Worm (Caenorhabditis elegans) whole organism, L1 larva: Measurements from ENCODE around the gene F46H5.2.

ENCODE experiments used
- C04F5.9 ChIP-seq: sonication (generic microtip); optimal IDR thresholded peaks from 2 replicates; lab custom pipeline; 2016; ENCODE audit warnings: missing genetic modification characterization, missing compliant biosample characterization
- C16A3.4 ChIP-seq: fragments of 150-350 bp; optimal IDR thresholded peaks from 2 replicates; lab custom pipeline; 2014; ENCODE audit warnings: missing biosample characterization, missing genetic modification characterization
- aly-2 ChIP-seq: fragments of 150-350 bp; optimal IDR thresholded peaks from 2 replicates; lab custom pipeline; 2014; ENCODE audit warnings: missing biosample characterization, missing genetic modification characterization
- ceh-8 ChIP-seq: fragments of 200-800 bp; sonication (Bioruptor generic); optimal IDR thresholded peaks from 2 replicates; lab custom pipeline; 2018; ENCODE audit warnings: mild to moderate bottlenecking, missing genetic modification characterization, moderate library complexity, missing compliant biosample characterization
- ceh-82 ChIP-seq, 3 experiments: fragments of 150-350 bp in 1 of 3; sonication (generic microtip) in 2 of 3; optimal IDR thresholded peaks; 2 replicates each; lab custom pipeline; 2014 to 2017; ENCODE audit warnings: missing biosample characterization in 3 of 3, missing genetic modification characterization in 3 of 3
- ceh-88 ChIP-seq: fragments of 200-800 bp; sonication (Bioruptor generic); IDR thresholded peaks from 2 replicates; pipeline ENCODE4 v1.3.6; 2022; ENCODE audit warnings: missing genetic modification characterization, missing compliant biosample characterization
- ces-1 ChIP-seq: fragments of 150-350 bp; optimal IDR thresholded peaks from 2 replicates; lab custom pipeline; 2014; ENCODE audit warnings: missing biosample characterization, missing genetic modification reagents, missing genetic modification characterization
- dsc-1 ChIP-seq: sonication (generic microtip); optimal IDR thresholded peaks from 2 replicates; lab custom pipeline; 2016; ENCODE audit warnings: mild to moderate bottlenecking, missing genetic modification characterization, missing compliant biosample characterization
- efl-1 ChIP-seq, 4 experiments: fragments of 150-350 bp; optimal IDR thresholded peaks in 3 of 4; peaks in 1 of 4; 1 replicate in 1 of 4; 2 replicates in 3 of 4; lab custom pipeline; 2014; ENCODE audit warnings: missing biosample characterization in 2 of 4, missing genetic modification characterization in 2 of 4, missing genetic modification reagents in 2 of 4
- efl-3 ChIP-seq: fragments of 200-800 bp; sonication (Bioruptor generic); optimal IDR thresholded peaks from 2 replicates; lab custom pipeline; 2018; ENCODE audit warnings: mild to moderate bottlenecking, missing genetic modification characterization, missing compliant biosample characterization
- egl-13 ChIP-seq: sonication (generic microtip); optimal IDR thresholded peaks from 2 replicates; lab custom pipeline; 2016; ENCODE audit warnings: missing genotype, missing genetic modification reagents, missing genetic modification characterization, missing compliant biosample characterization
- egl-27 ChIP-seq, 2 experiments: fragments of 150-350 bp in 1 of 2; sonication (generic microtip); optimal IDR thresholded peaks; 3 replicates each; lab custom pipeline; 2017 to 2018; ENCODE audit warnings: missing biosample characterization in 2 of 2, missing genetic modification characterization in 2 of 2, missing genetic modification reagents in 2 of 2
- fkh-10 ChIP-seq: sonication (generic microtip); optimal IDR thresholded peaks from 2 replicates; lab custom pipeline; 2017; ENCODE audit warnings: missing biosample characterization, missing genetic modification reagents, missing genetic modification characterization
- fkh-8 ChIP-seq: sonication (generic microtip); optimal IDR thresholded peaks from 2 replicates; lab custom pipeline; 2016; ENCODE audit warnings: mild to moderate bottlenecking, missing genetic modification characterization, missing compliant biosample characterization
- fos-1 ChIP-seq: fragments of 150-350 bp; optimal IDR thresholded peaks from 2 replicates; lab custom pipeline; 2014; ENCODE audit warnings: missing biosample characterization, missing genetic modification characterization
- hpl-2 ChIP-seq: fragments of 150-350 bp; optimal IDR thresholded peaks from 2 replicates; lab custom pipeline; 2014; ENCODE audit warnings: missing biosample characterization, missing genetic modification reagents, missing genetic modification characterization
- isw-1 ChIP-seq: fragments of 200-800 bp; sonication (Bioruptor generic); IDR thresholded peaks from 2 replicates; pipeline ENCODE4 v1.3.6; 2022; ENCODE audit warnings: missing genetic modification characterization, missing compliant biosample characterization
- lin-14 ChIP-seq: fragments of 200-800 bp; sonication (Bioruptor generic); optimal IDR thresholded peaks from 2 replicates; lab custom pipeline; 2018; ENCODE audit warnings: mild to moderate bottlenecking, missing genetic modification characterization, moderate library complexity, missing compliant biosample characterization
- lin-35 ChIP-seq, 2 experiments: fragments of 150-350 bp; optimal IDR thresholded peaks; 2 replicates each; lab custom pipeline; 2014; ENCODE audit warnings: missing biosample characterization in 2 of 2, missing genetic modification characterization in 2 of 2, missing genetic modification reagents in 2 of 2
- lin-39 ChIP-seq: fragments of 150-350 bp; optimal IDR thresholded peaks from 2 replicates; lab custom pipeline; 2014; ENCODE audit warnings: missing biosample characterization, missing genetic modification reagents, missing genetic modification characterization
- lir-3 ChIP-seq: sonication (generic microtip); optimal IDR thresholded peaks from 2 replicates; lab custom pipeline; 2016; ENCODE audit warnings: mild to moderate bottlenecking, missing genetic modification characterization, moderate library complexity, missing compliant biosample characterization; ENCODE audit not compliant: poor library complexity
- lsy-2 ChIP-seq, 2 experiments: fragments of 150-350 bp; optimal IDR thresholded peaks; 2 replicates each; lab custom pipeline; 2014; ENCODE audit warnings: missing biosample characterization in 2 of 2, missing genetic modification characterization in 2 of 2
- mdl-1 ChIP-seq, 2 experiments: fragments of 150-350 bp; optimal IDR thresholded peaks; 2 replicates each; lab custom pipeline; 2014 to 2017; ENCODE audit warnings: missing biosample characterization in 2 of 2, missing genetic modification characterization in 2 of 2, inconsistent platforms in 1 of 2
- mep-1 ChIP-seq: fragments of 150-350 bp; optimal IDR thresholded peaks from 2 replicates; lab custom pipeline; 2014; ENCODE audit warnings: missing biosample characterization, missing genetic modification characterization
- nhr-11 ChIP-seq: fragments of 150-350 bp; optimal IDR thresholded peaks from 2 replicates; lab custom pipeline; 2014; ENCODE audit warnings: missing biosample characterization, missing genetic modification characterization
- nhr-20 ChIP-seq: sonication (generic microtip); optimal IDR thresholded peaks from 2 replicates; lab custom pipeline; 2016; ENCODE audit warnings: mild to moderate bottlenecking, missing genetic modification characterization, missing compliant biosample characterization
- nhr-47 ChIP-seq: sonication (generic microtip); optimal IDR thresholded peaks from 2 replicates; lab custom pipeline; 2016; ENCODE audit warnings: mild to moderate bottlenecking, missing genetic modification characterization, moderate library complexity, missing compliant biosample characterization
- nhr-71 ChIP-seq: sonication (generic microtip); optimal IDR thresholded peaks from 2 replicates; lab custom pipeline; 2016; ENCODE audit warnings: mild to moderate bottlenecking, missing genetic modification characterization, moderate library complexity, missing compliant biosample characterization
- nhr-77 ChIP-seq: fragments of 150-350 bp; optimal IDR thresholded peaks from 2 replicates; lab custom pipeline; 2014; ENCODE audit warnings: missing biosample characterization, missing genetic modification characterization
- nhr-84 ChIP-seq: sonication (generic microtip); optimal IDR thresholded peaks from 2 replicates; lab custom pipeline; 2017; ENCODE audit warnings: missing biosample characterization, missing genetic modification characterization
- rnt-1 ChIP-seq: sonication (generic microtip); optimal IDR thresholded peaks from 2 replicates; lab custom pipeline; 2016; ENCODE audit warnings: mild to moderate bottlenecking, missing genetic modification characterization, moderate library complexity, missing compliant biosample characterization
- snpc-4 ChIP-seq: fragments of 150-350 bp; optimal IDR thresholded peaks from 2 replicates; lab custom pipeline; 2014; ENCODE audit warnings: missing biosample characterization, missing genetic modification characterization
- snu-23 ChIP-seq: sonication (generic microtip); optimal IDR thresholded peaks from 2 replicates; lab custom pipeline; 2016; ENCODE audit warnings: missing genetic modification characterization, missing compliant biosample characterization
- sox-4 ChIP-seq: sonication (generic microtip); optimal IDR thresholded peaks from 2 replicates; lab custom pipeline; 2016; ENCODE audit warnings: missing genetic modification characterization, missing compliant biosample characterization
- sup-37 ChIP-seq: fragments of 200-800 bp; sonication (Bioruptor generic); optimal IDR thresholded peaks from 2 replicates; lab custom pipeline; 2018; ENCODE audit warnings: mild to moderate bottlenecking, missing genetic modification characterization, missing compliant biosample characterization
- swsn-7 ChIP-seq: sonication (generic microtip); optimal IDR thresholded peaks from 2 replicates; lab custom pipeline; 2016; ENCODE audit warnings: missing genetic modification characterization, missing compliant biosample characterization
- tbx-2 ChIP-seq: sonication (generic microtip); optimal IDR thresholded peaks from 2 replicates; lab custom pipeline; 2016; ENCODE audit warnings: missing genetic modification characterization, missing compliant biosample characterization
- tlp-1 ChIP-seq: fragments of 150-350 bp; optimal IDR thresholded peaks from 2 replicates; lab custom pipeline; 2014; ENCODE audit warnings: missing biosample characterization, missing genetic modification characterization
- unc-86 ChIP-seq: sonication (generic microtip); optimal IDR thresholded peaks from 2 replicates; lab custom pipeline; 2016; ENCODE audit warnings: missing genetic modification characterization, missing compliant biosample characterization
- unc-98 ChIP-seq: fragments of 200-800 bp; sonication (Bioruptor generic); IDR thresholded peaks from 2 replicates; pipeline ENCODE4 v1.3.6; 2022; ENCODE audit warnings: missing genetic modification characterization, missing compliant biosample characterization
- xbp-1 ChIP-seq: sonication (generic microtip); optimal IDR thresholded peaks from 2 replicates; lab custom pipeline; 2016; ENCODE audit warnings: missing genetic modification characterization, missing compliant biosample characterization
- zag-1 ChIP-seq: fragments of 150-350 bp; optimal IDR thresholded peaks from 2 replicates; lab custom pipeline; 2014; ENCODE audit warnings: missing biosample characterization, missing genetic modification characterization
- zip-4 ChIP-seq: fragments of 200-800 bp; sonication (Bioruptor generic); optimal IDR thresholded peaks from 2 replicates; lab custom pipeline; 2018; ENCODE audit warnings: mild to moderate bottlenecking, missing genetic modification characterization, moderate library complexity, missing compliant biosample characterization

The F46H5.2 gene

DNA sequence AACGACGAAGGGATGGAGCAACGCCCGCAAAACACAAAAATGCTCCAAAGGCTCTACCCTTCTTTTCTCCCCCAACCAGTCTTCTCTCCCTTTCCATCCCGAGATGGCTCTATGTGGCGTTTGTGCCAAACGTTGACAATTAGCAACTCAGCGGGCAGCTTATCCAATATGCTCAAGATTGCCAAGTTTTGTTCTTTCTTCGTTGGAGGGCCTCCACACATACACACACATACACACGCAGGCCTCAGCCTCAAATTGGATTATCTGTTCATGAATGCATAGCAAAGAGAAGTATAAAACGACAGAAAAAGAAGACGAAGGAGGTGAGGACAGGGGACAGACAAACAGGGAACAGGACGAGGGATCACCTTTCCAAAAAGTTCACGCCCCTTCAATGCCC lies 15.9 kb downstream of the F46H5.2 start:
- TF ChIP-seq egl-13, result no peak
- TF ChIP-seq sox-4 (tag; lab: Kevin White, UChicago), result no peak
- TF ChIP-seq ceh-82 (tag; optimal IDR thresholded peaks at IDR 0.05; lab: Kevin White, UChicago), result peak in 1 of 3 experiments; percentile 12
- no peak for TF ChIP-seq dsc-1 (tag; lab: Kevin White, UChicago)
- peak; percentile 27 for TF ChIP-seq ceh-8 (GFP tag; lab: Kevin White, UChicago)
- no peak for TF ChIP-seq egl-27 (tag; optimal IDR thresholded peaks at IDR 0.05; lab: Kevin White, UChicago)
- TF ChIP-seq lin-14, result peak; percentile 74
- no peak for TF ChIP-seq nhr-71
- TF ChIP-seq nhr-11 (tag; lab: Kevin White, UChicago), result no peak
- TF ChIP-seq lin-35 (GFP tag; optimal IDR thresholded peaks at IDR 0.05; lab: Kevin White, UChicago), result no peak
- no peak for TF ChIP-seq efl-1 (optimal IDR thresholded peaks at IDR 0.05; lab: Kevin White, UChicago)
- TF ChIP-seq efl-1 (GFP tag; optimal IDR thresholded peaks at IDR 0.05 in 1 of 2; lab: Kevin White, UChicago), result no peak

DNA sequence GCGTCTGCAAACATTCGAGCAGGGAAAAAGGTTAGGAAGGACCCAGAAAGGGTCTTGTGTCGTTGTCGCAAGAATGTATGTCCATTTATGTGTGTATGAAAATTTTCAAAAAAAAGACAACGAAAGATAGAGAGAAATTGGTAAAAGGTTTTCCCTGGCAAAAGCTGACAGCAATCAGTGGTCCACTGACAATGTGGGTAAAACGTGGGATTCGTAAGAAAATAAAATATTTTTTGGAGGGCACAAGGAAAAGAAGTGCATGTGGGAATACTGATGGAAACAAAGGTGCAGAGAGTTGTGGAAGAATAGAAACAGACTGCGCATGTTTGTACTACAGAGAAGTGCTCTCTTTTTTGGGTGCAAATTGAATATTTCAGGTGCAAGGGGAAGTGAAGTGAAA lies 17.7 kb downstream of the F46H5.2 start:
- TF ChIP-seq snu-23 (GFP tag; lab: Kevin White, UChicago) (no peak), nhr-47 (no peak), egl-27 (tag; optimal IDR thresholded peaks at IDR 0.05; lab: Kevin White, UChicago) (no peak), mdl-1 (tag; optimal IDR thresholded peaks at IDR 0.05; lab: Kevin White, UChicago) (no peak), aly-2 (tag; lab: Kevin White, UChicago) (no peak), lin-39 (tag; lab: Kevin White, UChicago) (no peak), hpl-2 (GFP tag; lab: Kevin White, UChicago) (no peak), tbx-2 (tag; lab: Kevin White, UChicago) (no peak), snpc-4 (tag; lab: Kevin White, UChicago) (no peak), efl-1 (optimal IDR thresholded peaks at IDR 0.05; lab: Kevin White, UChicago) (no peak), efl-1 (GFP tag; optimal IDR thresholded peaks at IDR 0.05 in 1 of 2; lab: Kevin White, UChicago) (no peak), tlp-1 (tag; lab: Kevin White, UChicago) (no peak), efl-3 (GFP tag; lab: Kevin White, UChicago) (no peak), swsn-7 (no peak), fkh-8 (no peak), fos-1 (tag; lab: Kevin White, UChicago) (no peak), nhr-77 (tag; lab: Kevin White, UChicago) (no peak), lir-3 (tag; lab: Kevin White, UChicago) (no peak), sup-37 (no peak), sox-4 (tag; lab: Kevin White, UChicago) (no peak)

DNA sequence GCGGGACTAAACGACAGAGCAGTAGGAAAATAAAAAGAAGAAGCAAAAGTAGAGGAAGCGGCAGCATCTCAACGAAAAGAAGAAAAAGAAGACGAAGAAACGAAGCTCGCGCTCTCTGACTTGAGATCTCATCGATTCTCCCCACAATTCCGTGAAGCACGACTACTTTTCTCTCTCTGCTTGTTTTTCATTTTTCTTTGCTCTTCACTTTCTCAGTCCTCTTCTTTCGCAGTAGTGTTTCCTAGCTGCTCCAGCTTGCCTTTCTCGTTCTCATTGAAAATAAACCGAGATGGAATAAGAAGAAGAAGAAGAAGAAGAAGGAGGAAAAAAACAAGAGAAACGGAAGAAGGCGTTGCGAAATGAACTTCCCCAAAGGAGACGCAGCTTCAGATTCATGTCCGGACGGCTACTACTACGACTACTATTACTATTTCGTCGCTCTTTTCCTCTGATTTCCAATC lies 19.3 kb downstream of the F46H5.2 start:
- TF ChIP-seq isw-1 (GFP tag; lab: Robert Waterston, UW) (peak; percentile 33; the same call in 1 of the 2 replicates), rnt-1 (tag; lab: Kevin White, UChicago) (peak; percentile 4), xbp-1 (tag; lab: Kevin White, UChicago) (peak; percentile 29), lin-35 (GFP tag; optimal IDR thresholded peaks at IDR 0.05; lab: Kevin White, UChicago) (peak in 1 of 2 experiments; percentile 4), efl-1 (optimal IDR thresholded peaks at IDR 0.05; lab: Kevin White, UChicago) (peak; percentile 19 to 21), efl-1 (GFP tag; optimal IDR thresholded peaks at IDR 0.05 in 1 of 2; lab: Kevin White, UChicago) (no peak), nhr-77 (tag; lab: Kevin White, UChicago) (peak; percentile 27), lin-14 (peak; percentile 94), mep-1 (tag; lab: Kevin White, UChicago) (peak; percentile 41), zip-4 (GFP tag; lab: Kevin White, UChicago) (no peak), tbx-2 (tag; lab: Kevin White, UChicago) (peak; percentile 67), fos-1 (tag; lab: Kevin White, UChicago) (peak; percentile 7), zag-1 (peak; percentile 70), dsc-1 (tag; lab: Kevin White, UChicago) (peak; percentile 44), fkh-8 (peak; percentile 70), nhr-84 (no peak), ceh-88 (GFP tag; lab: Robert Waterston, UW) (no peak), sup-37 (no peak), ceh-82 (tag; optimal IDR thresholded peaks at IDR 0.05; lab: Kevin White, UChicago) (peak in 1 of 3 experiments; percentile 48), unc-86 (tag; lab: Kevin White, UChicago) (peak; percentile 76), C16A3.4 (peak; percentile 1), lsy-2 (tag; optimal IDR thresholded peaks at IDR 0.05; lab: Kevin White, UChicago) (peak; percentile 16 to 63), nhr-47 (peak; percentile 59), fkh-10 (peak; percentile 96), C04F5.9 (tag; lab: Kevin White, UChicago) (no peak), egl-13 (peak; percentile 63), nhr-20 (tag; lab: Kevin White, UChicago) (peak; percentile 9), swsn-7 (peak; percentile 48), snu-23 (GFP tag; lab: Kevin White, UChicago) (peak; percentile 31), nhr-71 (peak; percentile 62), ces-1 (GFP tag; lab: Kevin White, UChicago) (no peak), unc-98 (GFP tag; lab: Robert Waterston, UW) (no peak)
